Fruit fly (Drosophila melanogaster) whole organism, embryonic: ENCODE data around the gene Cnot4.
A peak's percentile ranks its signal among the peaks of the same experiment; 100 is the strongest.

Source experiments
- Abd-B ChIP-seq: fragments of 200-800 bp; sonication (Bioruptor generic); optimal IDR thresholded peaks from 2 replicates; lab custom pipeline; 2018; ENCODE audit warnings: missing biosample characterization, mild to moderate bottlenecking, missing genetic modification characterization, moderate library complexity
- BEAF-32 ChIP-seq: fragments of 200-800 bp; sonication (Bioruptor generic); optimal IDR thresholded peaks from 3 replicates; lab custom pipeline; 2017; ENCODE audit warnings: missing biosample characterization, missing genetic modification characterization, mild to moderate bottlenecking, moderate library complexity, missing genetic modification reagents
- CG10366 ChIP-seq: fragments of 200-800 bp; sonication (Bioruptor generic); IDR thresholded peaks from 2 replicates; pipeline ENCODE4 v1.3.6; 2022; ENCODE audit warnings: missing biosample characterization, missing genetic modification characterization
- CG12104 ChIP-seq: fragments of 200-800 bp; sonication (Bioruptor generic); optimal IDR thresholded peaks from 3 replicates; lab custom pipeline; 2016; ENCODE audit warnings: missing biosample characterization, missing genetic modification characterization
- CG13287 ChIP-seq: fragments of 200-800 bp; sonication (Bioruptor generic); IDR thresholded peaks from 2 replicates; pipeline ENCODE4 v1.3.6; 2022; ENCODE audit warnings: missing biosample characterization, missing genetic modification characterization; ENCODE audit not compliant: partially characterized antibody
- CG17361 ChIP-seq: fragments of 200-800 bp; sonication (Bioruptor generic); IDR thresholded peaks from 3 replicates; pipeline ENCODE4 v1.3.6; 2022; ENCODE audit warnings: missing biosample characterization, missing genetic modification characterization
- CG17612 ChIP-seq: fragments of 200-800 bp; sonication (Bioruptor generic); IDR thresholded peaks from 2 replicates; pipeline ENCODE4 v1.3.6; 2022; ENCODE audit warnings: missing biosample characterization, missing genetic modification characterization
- CG18262 ChIP-seq: fragments of 200-800 bp; optimal IDR thresholded peaks from 3 replicates; lab custom pipeline; 2019; ENCODE audit warnings: missing biosample characterization, mild to moderate bottlenecking, missing genetic modification characterization, moderate library complexity
- CG18764 ChIP-seq: fragments of 200-800 bp; sonication (Bioruptor generic); optimal IDR thresholded peaks from 3 replicates; lab custom pipeline; 2016; ENCODE audit warnings: missing biosample characterization, missing genetic modification characterization
- CG31224 ChIP-seq: fragments of 200-800 bp; sonication (Bioruptor generic); IDR thresholded peaks from 2 replicates; pipeline ENCODE4 v1.3.6; 2022; ENCODE audit warnings: missing biosample characterization, missing genetic modification characterization
- CG32767 ChIP-seq: fragments of 200-800 bp; sonication (Bioruptor generic); IDR thresholded peaks from 2 replicates; pipeline ENCODE4 v1.3.6; 2022; ENCODE audit warnings: missing biosample characterization, missing genetic modification characterization
- CG43689 ChIP-seq: fragments of 200-800 bp; sonication (Bioruptor generic); IDR thresholded peaks from 2 replicates; pipeline ENCODE4 v1.3.6; 2022; ENCODE audit warnings: missing biosample characterization, missing genetic modification characterization
- CG7372 ChIP-seq: fragments of 200-800 bp; sonication (Bioruptor generic); IDR thresholded peaks from 2 replicates; pipeline ENCODE4 v1.3.6; 2022; ENCODE audit warnings: missing biosample characterization, missing genetic modification characterization
- CG7745 ChIP-seq: fragments of 200-800 bp; sonication (Bioruptor generic); optimal IDR thresholded peaks from 2 replicates; lab custom pipeline; 2018; ENCODE audit warnings: missing biosample characterization, mild to moderate bottlenecking, missing genetic modification characterization, moderate library complexity
- CG7987 ChIP-seq: fragments of 200-800 bp; sonication (Bioruptor generic); optimal IDR thresholded peaks from 2 replicates; lab custom pipeline; 2018; ENCODE audit warnings: missing biosample characterization, mild to moderate bottlenecking, missing genetic modification characterization, moderate library complexity
- CG8765 ChIP-seq: fragments of 200-800 bp; sonication (Bioruptor generic); IDR thresholded peaks from 2 replicates; pipeline ENCODE4 v1.3.6; 2022; ENCODE audit warnings: missing biosample characterization, missing genetic modification characterization
- CG9215 ChIP-seq: fragments of 200-800 bp; sonication (Bioruptor generic); IDR thresholded peaks from 2 replicates; pipeline ENCODE4 v1.3.6; 2022; ENCODE audit warnings: missing biosample characterization, missing genetic modification characterization
- CkIIα-i1 ChIP-seq: fragments of 200-800 bp; sonication (Bioruptor generic); IDR thresholded peaks from 2 replicates; pipeline ENCODE4 v1.3.6; 2022; ENCODE audit warnings: missing biosample characterization, missing genetic modification characterization
- CoRest ChIP-seq: fragments of 200-800 bp; sonication (Bioruptor generic); optimal IDR thresholded peaks from 3 replicates; lab custom pipeline; 2018; ENCODE audit warnings: missing biosample characterization, mild to moderate bottlenecking, missing genetic modification characterization, moderate library complexity
- Dfd ChIP-seq, 2 experiments: fragments of >200 bp; optimal IDR thresholded peaks; 2 replicates each; lab custom pipeline; 2017; ENCODE audit warnings: missing biosample characterization in 2 of 2, missing genetic modification characterization in 2 of 2
- Dp ChIP-seq: fragments of 200-800 bp; sonication (Bioruptor generic); optimal IDR thresholded peaks from 2 replicates; lab custom pipeline; 2018; ENCODE audit warnings: missing biosample characterization, mild to moderate bottlenecking, missing genetic modification characterization, moderate library complexity
- Ets97D ChIP-seq: fragments of 200-800 bp; sonication (Bioruptor generic); optimal IDR thresholded peaks from 3 replicates; lab custom pipeline; 2016; ENCODE audit warnings: missing biosample characterization, missing genetic modification characterization
- Gsc ChIP-seq: fragments of 200-800 bp; sonication (Bioruptor generic); IDR thresholded peaks from 2 replicates; pipeline ENCODE4 v1.3.6; 2022; ENCODE audit warnings: missing biosample characterization, missing genetic modification characterization
- HLH4C ChIP-seq: fragments of 200-800 bp; sonication (Bioruptor generic); IDR thresholded peaks from 3 replicates; pipeline ENCODE4 v1.3.6; 2022; ENCODE audit warnings: missing biosample characterization, missing genetic modification characterization; ENCODE audit not compliant: partially characterized antibody
- NK7.1 ChIP-seq: fragments of 200-800 bp; sonication (Bioruptor generic); optimal IDR thresholded peaks from 3 replicates; lab custom pipeline; 2016; ENCODE audit warnings: missing biosample characterization, missing genetic modification characterization
- Oli ChIP-seq: fragments of 200-800 bp; sonication (Bioruptor generic); optimal IDR thresholded peaks from 2 replicates; lab custom pipeline; 2018; ENCODE audit warnings: missing biosample characterization, mild to moderate bottlenecking, missing genetic modification characterization, moderate library complexity
- Sox102F ChIP-seq: fragments of 200-800 bp; sonication (Bioruptor generic); optimal IDR thresholded peaks from 2 replicates; lab custom pipeline; 2018; ENCODE audit warnings: missing biosample characterization, mild to moderate bottlenecking, missing genetic modification characterization, moderate library complexity
- Vsx1 ChIP-seq: fragments of 200-800 bp; sonication (Bioruptor generic); optimal IDR thresholded peaks from 2 replicates; lab custom pipeline; 2017; ENCODE audit warnings: missing biosample characterization, mild to moderate bottlenecking, missing genetic modification characterization, missing genetic modification reagents
- Xbp1 ChIP-seq: fragments of 200-800 bp; sonication (Bioruptor generic); optimal IDR thresholded peaks from 3 replicates; lab custom pipeline; 2016; ENCODE audit warnings: missing biosample characterization, mild to moderate bottlenecking, missing genetic modification characterization
- Xrp1 ChIP-seq: fragments of 200-800 bp; sonication (Bioruptor generic); IDR thresholded peaks from 2 replicates; pipeline ENCODE4 v1.3.6; 2022; ENCODE audit warnings: missing biosample characterization, missing genetic modification characterization
- YL-1 ChIP-seq: fragments of 200-800 bp; sonication (Bioruptor generic); optimal IDR thresholded peaks from 3 replicates; lab custom pipeline; 2017; ENCODE audit warnings: missing biosample characterization, mild to moderate bottlenecking, missing genetic modification characterization
- ara ChIP-seq: fragments of 200-800 bp; sonication (Bioruptor generic); IDR thresholded peaks from 2 replicates; pipeline ENCODE4 v1.3.6; 2022; ENCODE audit warnings: missing biosample characterization, missing genetic modification characterization
- ase ChIP-seq: fragments of 200-800 bp; sonication (Bioruptor generic); IDR thresholded peaks from 3 replicates; pipeline ENCODE4 v1.3.6; 2022; ENCODE audit warnings: missing biosample characterization, missing genetic modification characterization
- ato ChIP-seq: fragments of 200-800 bp; sonication (Bioruptor generic); IDR thresholded peaks from 2 replicates; pipeline ENCODE4 v1.3.6; 2022; ENCODE audit warnings: missing biosample characterization, missing genetic modification characterization; ENCODE audit not compliant: partially characterized antibody
- cas ChIP-seq: fragments of 200-800 bp; sonication (Bioruptor generic); IDR thresholded peaks from 2 replicates; pipeline ENCODE4 v1.3.6; 2022; ENCODE audit warnings: missing biosample characterization, missing genetic modification characterization
- corto ChIP-seq: fragments of 200-800 bp; sonication (Bioruptor generic); optimal IDR thresholded peaks from 2 replicates; lab custom pipeline; 2016; ENCODE audit warnings: missing biosample characterization, mild to moderate bottlenecking, missing genetic modification characterization, moderate library complexity
- danr ChIP-seq: fragments of 200-800 bp; sonication (Bioruptor generic); IDR thresholded peaks from 2 replicates; pipeline ENCODE4 v1.3.6; 2022; ENCODE audit warnings: missing biosample characterization, missing genetic modification characterization
- dimm ChIP-seq: fragments of 200-800 bp; sonication (Bioruptor generic); IDR thresholded peaks from 2 replicates; pipeline ENCODE4 v1.3.6; 2022; ENCODE audit warnings: missing biosample characterization, missing genetic modification characterization
- dmrt99B ChIP-seq: fragments of 200-800 bp; sonication (Bioruptor generic); optimal IDR thresholded peaks from 2 replicates; lab custom pipeline; 2018; ENCODE audit warnings: missing biosample characterization, mild to moderate bottlenecking, missing genetic modification characterization, moderate library complexity
- gfzf ChIP-seq: fragments of 200-800 bp; sonication (Bioruptor generic); optimal IDR thresholded peaks from 2 replicates; lab custom pipeline; 2016; ENCODE audit warnings: missing biosample characterization, mild to moderate bottlenecking, missing genetic modification characterization, moderate library complexity
- insv ChIP-seq, 2 experiments: fragments of 200-800 bp; sonication (Bioruptor generic); optimal IDR thresholded peaks; 3 replicates each; lab custom pipeline; 2016 to 2018; ENCODE audit warnings: missing biosample characterization in 2 of 2, missing genetic modification characterization in 2 of 2
- pzg ChIP-seq: fragments of 200-800 bp; sonication (Bioruptor generic); optimal IDR thresholded peaks from 3 replicates; lab custom pipeline; 2018; ENCODE audit warnings: missing biosample characterization, mild to moderate bottlenecking, missing genetic modification characterization, moderate library complexity
- row ChIP-seq: fragments of 200-800 bp; sonication (Bioruptor generic); IDR thresholded peaks from 3 replicates; pipeline ENCODE4 v1.3.6; 2022; ENCODE audit warnings: missing biosample characterization, missing genetic modification characterization
- schlank ChIP-seq: fragments of 200-800 bp; sonication (Bioruptor generic); optimal IDR thresholded peaks from 2 replicates; lab custom pipeline; 2018; ENCODE audit warnings: missing biosample characterization, mild to moderate bottlenecking, missing genetic modification characterization
- slp2 ChIP-seq: fragments of 200-800 bp; sonication (Bioruptor generic); optimal IDR thresholded peaks from 2 replicates; lab custom pipeline; 2016; ENCODE audit warnings: missing biosample characterization, missing genetic modification characterization
- tgo ChIP-seq: fragments of 200-800 bp; sonication (Bioruptor generic); IDR thresholded peaks from 3 replicates; pipeline ENCODE4 v1.3.6; 2022; ENCODE audit warnings: missing biosample characterization, missing genetic modification characterization
- tna ChIP-seq: fragments of 200-800 bp; sonication (Bioruptor generic); IDR thresholded peaks from 2 replicates; pipeline ENCODE4 v1.3.6; 2022; ENCODE audit warnings: missing biosample characterization, missing genetic modification characterization; ENCODE audit not compliant: partially characterized antibody
- trem ChIP-seq: fragments of 200-800 bp; optimal IDR thresholded peaks from 3 replicates; lab custom pipeline; 2019; ENCODE audit warnings: missing biosample characterization, mild to moderate bottlenecking, missing genetic modification characterization, moderate library complexity
- twi ChIP-seq: fragments of 200-800 bp; optimal IDR thresholded peaks from 2 replicates; lab custom pipeline; 2019; ENCODE audit warnings: missing biosample characterization, mild to moderate bottlenecking, missing genetic modification characterization, moderate library complexity
- vvl ChIP-seq: fragments of 200-800 bp; sonication (Bioruptor generic); IDR thresholded peaks from 2 replicates; pipeline ENCODE4 v1.3.6; 2022; ENCODE audit warnings: missing biosample characterization, missing genetic modification characterization
- zen2 ChIP-seq: fragments of 200-800 bp; sonication (Bioruptor generic); IDR thresholded peaks from 3 replicates; pipeline ENCODE4 v1.3.6; 2022; ENCODE audit warnings: missing biosample characterization, missing genetic modification characterization; ENCODE audit not compliant: partially characterized antibody

Cnot4 gene

dm6 chr2L:10366525-10366924 is 30.0 kb upstream of the Cnot4 start, which contains the start of gene CG5056 (continued):
- TF ChIP-seq BEAF-32 (GFP tag; lab: Kevin White, UChicago) (peak; percentile 44), danr (GFP tag; lab: Robert Waterston, UW) (no peak), zen2 (GFP tag; lab: Robert Waterston, UW) (no peak), CG9215 (GFP tag; lab: Robert Waterston, UW) (no peak), Dp (GFP tag; lab: Kevin White, UChicago) (peak; percentile 36), CG7987 (GFP tag; lab: Kevin White, UChicago) (peak; percentile 5), CG13287 (GFP tag; lab: Robert Waterston, UW) (0 out of 2 replicates have a peak, but pooled peaks have one; percentile 39), Dfd (GFP tag; optimal IDR thresholded peaks at IDR 0.05; lab: Kevin White, UChicago) (no peak), tna (GFP tag; lab: Robert Waterston, UW) (no peak), slp2 (GFP tag; lab: Kevin White, UChicago) (no peak), Oli (tag; lab: Kevin White, UChicago) (no peak), CG18764 (GFP tag; lab: Kevin White, UChicago) (no peak), tgo (no peak), CG32767 (peak; percentile 75), Sox102F (GFP tag; lab: Kevin White, UChicago) (no peak), dimm (GFP tag; lab: Robert Waterston, UW) (no peak), CG43689 (GFP tag; lab: Robert Waterston, UW) (no peak), CG31224 (GFP tag; lab: Robert Waterston, UW) (no peak), trem (peak; percentile 69), twi (tag; lab: Kevin White, UChicago) (no peak), insv (GFP tag; optimal IDR thresholded peaks at IDR 0.05; lab: Kevin White, UChicago) (no peak), dmrt99B (tag; lab: Kevin White, UChicago) (no peak), CG7745 (no peak), CG18262 (tag; lab: Kevin White, UChicago) (peak; percentile 7), Xrp1 (peak; percentile 17; the same call in 1 of the 2 replicates), row (GFP tag; lab: Robert Waterston, UW) (peak; percentile 86), ara (no peak), gfzf (GFP tag; lab: Kevin White, UChicago) (peak; percentile 61), CG7372 (no peak), YL-1 (GFP tag; lab: Kevin White, UChicago) (peak; percentile 78), Abd-B (GFP tag; lab: Kevin White, UChicago) (peak; percentile 36), cas (GFP tag; lab: Robert Waterston, UW) (no peak), Vsx1 (GFP tag; lab: Kevin White, UChicago) (no peak), Xbp1 (GFP tag; lab: Kevin White, UChicago) (peak; percentile 28), NK7.1 (no peak), vvl (0 out of 2 replicates have a peak, but pooled peaks have one; percentile 28), HLH4C (no peak), CkIIα-i1 (GFP tag; lab: Robert Waterston, UW) (no peak), ato (GFP tag; lab: Robert Waterston, UW) (no peak), ase (GFP tag; lab: Robert Waterston, UW) (no peak), CG10366 (GFP tag; lab: Robert Waterston, UW) (no peak), Gsc (no peak), schlank (tag; lab: Kevin White, UChicago) (no peak), Ets97D (GFP tag; lab: Kevin White, UChicago) (peak; percentile 40), CG12104 (no peak), corto (GFP tag; lab: Kevin White, UChicago) (no peak), CoRest (tag; lab: Kevin White, UChicago) (no peak), CG8765 (no peak), CG17612 (GFP tag; lab: Robert Waterston, UW) (no peak), CG17361 (GFP tag; lab: Robert Waterston, UW) (peak; percentile 54; the same call in 2 of the 3 replicates), pzg (peak; percentile 88)
